Fruit fly (Drosophila melanogaster) whole organism, embryonic: ENCODE data around the gene CG8420.

Source experiments
- Bdp1 ChIP-seq: fragments of 200-800 bp; sonication (Bioruptor generic); optimal IDR thresholded peaks from 3 replicates; lab custom pipeline; 2016; ENCODE audit warnings: missing biosample characterization, missing genetic modification characterization
- CG10147 ChIP-seq: fragments of 200-800 bp; sonication (Bioruptor generic); optimal IDR thresholded peaks from 2 replicates; lab custom pipeline; 2019; ENCODE audit warnings: missing biosample characterization, mild to moderate bottlenecking, missing genetic modification characterization, moderate library complexity
- CG10565 ChIP-seq: fragments of 200-800 bp; sonication (Bioruptor generic); optimal IDR thresholded peaks from 3 replicates; lab custom pipeline; 2016; ENCODE audit warnings: missing biosample characterization, mild to moderate bottlenecking, missing genetic modification characterization
- CG10654 ChIP-seq: fragments of 200-800 bp; sonication (Bioruptor generic); optimal IDR thresholded peaks from 2 replicates; lab custom pipeline; 2016; ENCODE audit warnings: missing biosample characterization, missing genetic modification characterization
- CG11504 ChIP-seq: fragments of 200-800 bp; sonication (Bioruptor generic); optimal IDR thresholded peaks from 3 replicates; lab custom pipeline; 2019; ENCODE audit warnings: missing biosample characterization, mild to moderate bottlenecking, missing genetic modification characterization, moderate library complexity
- CG11695 ChIP-seq: fragments of 200-800 bp; sonication (Bioruptor generic); IDR thresholded peaks from 3 replicates; pipeline ENCODE4 v1.3.6; 2022; ENCODE audit warnings: missing biosample characterization, missing genetic modification characterization
- CG12744 ChIP-seq: fragments of 200-800 bp; sonication (Bioruptor generic); optimal IDR thresholded peaks from 2 replicates; lab custom pipeline; 2016; ENCODE audit warnings: missing biosample characterization, missing genetic modification characterization
- CG13287 ChIP-seq: fragments of 200-800 bp; sonication (Bioruptor generic); IDR thresholded peaks from 2 replicates; pipeline ENCODE4 v1.3.6; 2022; ENCODE audit warnings: missing biosample characterization, missing genetic modification characterization; ENCODE audit not compliant: partially characterized antibody
- CG13424 ChIP-seq: fragments of 200-800 bp; sonication (Bioruptor generic); optimal IDR thresholded peaks from 2 replicates; lab custom pipeline; 2019; ENCODE audit warnings: missing biosample characterization, mild to moderate bottlenecking, missing genetic modification characterization, moderate library complexity
- CG14050 ChIP-seq: fragments of 200-800 bp; sonication (Bioruptor generic); IDR thresholded peaks from 3 replicates; pipeline ENCODE4 v1.3.6; 2022; ENCODE audit warnings: missing biosample characterization, missing genetic modification characterization
- CG14860 ChIP-seq: fragments of 200-800 bp; sonication (Bioruptor generic); IDR thresholded peaks from 3 replicates; pipeline ENCODE4 v1.3.6; 2022; ENCODE audit warnings: missing biosample characterization, missing genetic modification characterization; ENCODE audit not compliant: partially characterized antibody
- CG15479 ChIP-seq: fragments of 200-800 bp; sonication (Bioruptor generic); optimal IDR thresholded peaks from 3 replicates; lab custom pipeline; 2019; ENCODE audit warnings: missing biosample characterization, mild to moderate bottlenecking, missing genetic modification characterization, moderate library complexity
- CG18764 ChIP-seq: fragments of 200-800 bp; sonication (Bioruptor generic); optimal IDR thresholded peaks from 3 replicates; lab custom pipeline; 2016; ENCODE audit warnings: missing biosample characterization, missing genetic modification characterization
- CG2199 ChIP-seq: fragments of 200-800 bp; sonication (Bioruptor generic); IDR thresholded peaks from 3 replicates; pipeline ENCODE4 v1.3.6; 2022; ENCODE audit warnings: missing biosample characterization, missing genetic modification characterization
- CG31365 ChIP-seq: fragments of 200-800 bp; sonication (Bioruptor generic); optimal IDR thresholded peaks from 2 replicates; lab custom pipeline; 2018; ENCODE audit warnings: missing biosample characterization, mild to moderate bottlenecking, missing genetic modification characterization
- CG32772 ChIP-seq: fragments of 200-800 bp; sonication (Bioruptor generic); IDR thresholded peaks from 2 replicates; pipeline ENCODE4 v1.3.6; 2022; ENCODE audit warnings: missing biosample characterization, missing genetic modification characterization
- CG3995 ChIP-seq: fragments of 200-800 bp; sonication (Bioruptor generic); optimal IDR thresholded peaks from 3 replicates; lab custom pipeline; 2016; ENCODE audit warnings: missing biosample characterization, missing genetic modification characterization
- CG6854 ChIP-seq: fragments of 200-800 bp; sonication (Bioruptor generic); optimal IDR thresholded peaks from 3 replicates; lab custom pipeline; 2017; ENCODE audit warnings: missing biosample characterization, mild to moderate bottlenecking, missing genetic modification characterization
- CG7357 ChIP-seq: fragments of 200-800 bp; sonication (Bioruptor generic); IDR thresholded peaks from 3 replicates; pipeline ENCODE4 v1.3.6; 2022; ENCODE audit warnings: missing biosample characterization, missing genetic modification characterization
- CG7556 ChIP-seq: fragments of 200-800 bp; sonication (Bioruptor generic); optimal IDR thresholded peaks from 2 replicates; lab custom pipeline; 2017; ENCODE audit warnings: missing biosample characterization, mild to moderate bottlenecking, missing genetic modification characterization
- CG8924 ChIP-seq: fragments of 200-800 bp; optimal IDR thresholded peaks from 3 replicates; lab custom pipeline; 2019; ENCODE audit warnings: missing biosample characterization, mild to moderate bottlenecking, missing genetic modification characterization, moderate library complexity
- CG9932 ChIP-seq: fragments of 200-800 bp; sonication (Bioruptor generic); IDR thresholded peaks from 2 replicates; pipeline ENCODE4 v1.3.6; 2022; ENCODE audit warnings: missing biosample characterization, missing genetic modification characterization
- Dek ChIP-seq: fragments of 200-800 bp; sonication (Bioruptor generic); optimal IDR thresholded peaks from 3 replicates; lab custom pipeline; 2019; ENCODE audit warnings: missing biosample characterization, mild to moderate bottlenecking, missing genetic modification characterization, moderate library complexity
- GATAe ChIP-seq: fragments of 200-800 bp; sonication (Bioruptor generic); conservative IDR thresholded peaks from 2 replicates; pipeline ENCODE4 v1.3.6; 2022; ENCODE audit warnings: missing biosample characterization, missing genetic modification characterization
- Lpt ChIP-seq: fragments of >200 bp; optimal IDR thresholded peaks from 2 replicates; lab custom pipeline; 2018; ENCODE audit warnings: missing biosample characterization, missing genetic modification characterization
- PHDP ChIP-seq: fragments of 200-800 bp; sonication (Bioruptor generic); optimal IDR thresholded peaks from 3 replicates; lab custom pipeline; 2018; ENCODE audit warnings: missing biosample characterization, mild to moderate bottlenecking, missing genetic modification characterization, moderate library complexity
- Pdp1 ChIP-seq, 2 experiments: fragments of 200-800 bp; sonication (Bioruptor generic); optimal IDR thresholded peaks; 3 replicates each; lab custom pipeline; 2016; ENCODE audit warnings: missing biosample characterization in 2 of 2, missing genetic modification characterization in 2 of 2, mild to moderate bottlenecking in 1 of 2, moderate library complexity in 1 of 2
- Tbp ChIP-seq: fragments of >200 bp; optimal IDR thresholded peaks from 2 replicates; lab custom pipeline; 2018; ENCODE audit warnings: missing biosample characterization, missing genetic modification characterization
- ase ChIP-seq: fragments of 200-800 bp; sonication (Bioruptor generic); IDR thresholded peaks from 3 replicates; pipeline ENCODE4 v1.3.6; 2022; ENCODE audit warnings: missing biosample characterization, missing genetic modification characterization
- bbx ChIP-seq: fragments of 200-800 bp; sonication (Bioruptor generic); IDR thresholded peaks from 2 replicates; pipeline ENCODE4 v1.3.6; 2022; ENCODE audit warnings: missing biosample characterization, missing genetic modification characterization; ENCODE audit not compliant: partially characterized antibody
- bowl ChIP-seq: fragments of 200-800 bp; sonication (Bioruptor generic); IDR thresholded peaks from 2 replicates; pipeline ENCODE4 v1.3.6; 2022; ENCODE audit warnings: missing biosample characterization, missing genetic modification characterization
- btn ChIP-seq: fragments of 200-800 bp; sonication (Bioruptor generic); optimal IDR thresholded peaks from 2 replicates; lab custom pipeline; 2016; ENCODE audit warnings: missing biosample characterization, missing genetic modification characterization
- caup ChIP-seq: fragments of 200-800 bp; sonication (Bioruptor generic); optimal IDR thresholded peaks from 3 replicates; lab custom pipeline; 2017; ENCODE audit warnings: missing biosample characterization, mild to moderate bottlenecking, missing genetic modification characterization, moderate library complexity; ENCODE audit not compliant: severe bottlenecking
- chn ChIP-seq: fragments of 200-800 bp; sonication (Bioruptor generic); optimal IDR thresholded peaks from 2 replicates; lab custom pipeline; 2016; ENCODE audit warnings: missing biosample characterization, missing genetic modification characterization
- croc ChIP-seq: fragments of 200-800 bp; sonication (Bioruptor generic); conservative IDR thresholded peaks from 3 replicates; pipeline ENCODE4 v1.3.6; 2022; ENCODE audit warnings: missing biosample characterization, missing genetic modification characterization
- crol ChIP-seq: fragments of 200-800 bp; sonication (Bioruptor generic); IDR thresholded peaks from 2 replicates; pipeline ENCODE4 v1.3.6; 2022; ENCODE audit warnings: missing biosample characterization, missing genetic modification characterization
- cwo ChIP-seq: fragments of 200-800 bp; sonication (Bioruptor generic); optimal IDR thresholded peaks from 3 replicates; lab custom pipeline; 2017; ENCODE audit warnings: missing biosample characterization, missing genetic modification characterization, mild to moderate bottlenecking, moderate library complexity, missing genetic modification reagents
- da ChIP-seq: fragments of 200-800 bp; sonication (Bioruptor generic); optimal IDR thresholded peaks from 2 replicates; lab custom pipeline; 2016; ENCODE audit warnings: missing biosample characterization, missing genetic modification characterization
- disco-r ChIP-seq: fragments of 200-800 bp; sonication (Bioruptor generic); optimal IDR thresholded peaks from 2 replicates; lab custom pipeline; 2016; ENCODE audit warnings: missing biosample characterization, missing genetic modification characterization
- dpn ChIP-seq, 2 experiments: fragments of 200-800 bp; sonication (Bioruptor generic); optimal IDR thresholded peaks; 3 replicates each; lab custom pipeline; 2016; ENCODE audit warnings: missing biosample characterization in 2 of 2, missing genetic modification characterization in 2 of 2
- gfzf ChIP-seq: fragments of 200-800 bp; sonication (Bioruptor generic); optimal IDR thresholded peaks from 2 replicates; lab custom pipeline; 2016; ENCODE audit warnings: missing biosample characterization, mild to moderate bottlenecking, missing genetic modification characterization, moderate library complexity
- gsb-n ChIP-seq: fragments of 200-800 bp; sonication (Bioruptor generic); optimal IDR thresholded peaks from 3 replicates; lab custom pipeline; 2018; ENCODE audit warnings: missing biosample characterization, mild to moderate bottlenecking, missing genetic modification characterization
- klu ChIP-seq: fragments of 200-800 bp; sonication (Bioruptor generic); IDR thresholded peaks from 2 replicates; pipeline ENCODE4 v1.3.6; 2022; ENCODE audit warnings: missing biosample characterization, missing genetic modification characterization
- nerfin-1 ChIP-seq: fragments of 200-800 bp; sonication (Bioruptor generic); optimal IDR thresholded peaks from 3 replicates; lab custom pipeline; 2019; ENCODE audit warnings: missing biosample characterization, mild to moderate bottlenecking, missing genetic modification characterization, moderate library complexity
- pho ChIP-seq: fragments of 200-800 bp; sonication (Bioruptor generic); optimal IDR thresholded peaks from 2 replicates; lab custom pipeline; 2016; ENCODE audit warnings: missing biosample characterization, missing genetic modification characterization
- sens ChIP-seq: fragments of 200-800 bp; sonication (Bioruptor generic); peaks from one replicate; lab custom pipeline; 2016; ENCODE audit warnings: missing biosample characterization, missing genetic modification characterization
- shn ChIP-seq: fragments of 200-800 bp; sonication (Bioruptor generic); optimal IDR thresholded peaks from 3 replicates; lab custom pipeline; 2016; ENCODE audit warnings: missing biosample characterization, missing genetic modification characterization
- sima ChIP-seq: fragments of 200-800 bp; sonication (Bioruptor generic); optimal IDR thresholded peaks from 2 replicates; lab custom pipeline; 2016; ENCODE audit warnings: missing biosample characterization, missing genetic modification characterization
- sisA ChIP-seq: fragments of 200-800 bp; sonication (Bioruptor generic); IDR thresholded peaks from 2 replicates; pipeline ENCODE4 v1.3.6; 2022; ENCODE audit warnings: missing biosample characterization, missing genetic modification characterization
- slou ChIP-seq: fragments of 200-800 bp; sonication (Bioruptor generic); optimal IDR thresholded peaks from 3 replicates; lab custom pipeline; 2016; ENCODE audit warnings: missing biosample characterization, missing genetic modification characterization
- ssp ChIP-seq: fragments of 200-800 bp; sonication (Bioruptor generic); IDR thresholded peaks from 2 replicates; pipeline ENCODE4 v1.3.6; 2022; ENCODE audit warnings: missing biosample characterization, missing genetic modification characterization
- unc-4 ChIP-seq: fragments of 200-800 bp; sonication (Bioruptor generic); IDR thresholded peaks from 2 replicates; pipeline ENCODE4 v1.3.6; 2022; ENCODE audit warnings: missing biosample characterization, missing genetic modification characterization; ENCODE audit not compliant: partially characterized antibody

CG8420 gene

DNA sequence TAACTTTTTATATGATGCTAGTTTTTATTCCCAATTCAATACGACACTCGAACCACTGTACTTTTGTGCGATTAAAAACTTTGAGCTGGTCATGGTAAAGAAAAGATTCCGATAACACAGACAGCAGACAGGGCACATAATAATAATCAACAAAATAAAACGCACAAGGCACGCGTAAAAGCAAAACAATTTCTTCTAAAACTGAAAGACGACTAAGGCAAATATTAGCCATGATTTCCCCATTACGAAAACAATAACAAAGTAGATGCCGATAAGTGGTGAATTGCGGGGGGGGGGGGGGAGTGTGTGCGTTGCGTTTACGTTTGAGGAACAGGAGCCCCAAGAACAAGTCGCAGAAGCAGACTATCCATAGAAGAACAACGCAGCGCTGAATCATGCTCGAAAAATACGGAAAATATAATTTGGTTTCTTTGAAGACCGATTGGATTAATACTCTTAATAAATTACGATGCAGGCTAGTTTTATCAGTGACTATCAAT, 11.6 kb upstream of the CG8420 start (continued):
- TF ChIP-seq PHDP (tag; lab: Kevin White, UChicago) (no peak), klu (GFP tag; lab: Robert Waterston, UW) (no peak), bbx (GFP tag; lab: Robert Waterston, UW) (no peak), CG13287 (no peak), CG32772 (GFP tag; lab: Robert Waterston, UW) (no peak), bowl (no peak), CG10654 (GFP tag; lab: Kevin White, UChicago) (no peak), sens (GFP tag; lab: Kevin White, UChicago) (peak; percentile 19), CG31365 (tag; lab: Kevin White, UChicago) (no peak), CG11695 (GFP tag; lab: Robert Waterston, UW) (no peak), nerfin-1 (tag; lab: Kevin White, UChicago) (no peak), cwo (GFP tag; lab: Kevin White, UChicago) (no peak), pho (GFP tag; lab: Kevin White, UChicago) (no peak), CG3995 (no peak), CG9932 (GFP tag; lab: Robert Waterston, UW) (no peak), croc (GFP tag; lab: Robert Waterston, UW) (no peak), btn (no peak), CG11504 (tag; lab: Kevin White, UChicago) (peak; percentile 1), chn (GFP tag; lab: Kevin White, UChicago) (no peak), CG14050 (GFP tag; lab: Robert Waterston, UW) (no peak), slou (GFP tag; lab: Kevin White, UChicago) (no peak), CG15479 (GFP tag; lab: Kevin White, UChicago) (no peak), CG13424 (tag; lab: Kevin White, UChicago) (no peak), sisA (no peak), GATAe (GFP tag; lab: Robert Waterston, UW) (no peak), CG6854 (GFP tag; lab: Kevin White, UChicago) (no peak), Dek (tag; lab: Kevin White, UChicago) (no peak), gsb-n (no peak), sima (GFP tag; lab: Kevin White, UChicago) (no peak), CG12744 (GFP tag; lab: Kevin White, UChicago) (no peak), da (GFP tag; lab: Kevin White, UChicago) (no peak), CG10147 (no peak), CG14860 (GFP tag; lab: Robert Waterston, UW) (no peak), CG18764 (GFP tag; lab: Kevin White, UChicago) (no peak), shn (GFP tag; lab: Kevin White, UChicago) (no peak), ssp (no peak), CG2199 (GFP tag; lab: Robert Waterston, UW) (peak; percentile 83; the same call in 2 of the 3 replicates), dpn (GFP tag; optimal IDR thresholded peaks at IDR 0.05; lab: Kevin White, UChicago) (no peak), caup (GFP tag; lab: Kevin White, UChicago) (no peak), Pdp1 (GFP tag; optimal IDR thresholded peaks at IDR 0.05; lab: Kevin White, UChicago) (peak in 1 of 2 experiments; percentile 32), CG7556 (GFP tag; lab: Kevin White, UChicago) (no peak), disco-r (GFP tag; lab: Kevin White, UChicago) (no peak), CG7357 (GFP tag; lab: Robert Waterston, UW) (0 out of 3 replicates have a peak, but pooled peaks have one; percentile 22), Tbp (GFP tag; lab: Kevin White, UChicago) (no peak), ase (GFP tag; lab: Robert Waterston, UW) (no peak), CG10565 (GFP tag; lab: Kevin White, UChicago) (no peak), crol (peak; percentile 79), CG8924 (tag; lab: Kevin White, UChicago) (no peak), Bdp1 (GFP tag; lab: Kevin White, UChicago) (no peak), unc-4 (GFP tag; lab: Robert Waterston, UW) (no peak), gfzf (GFP tag; lab: Kevin White, UChicago) (no peak), Lpt (GFP tag; lab: Kevin White, UChicago) (no peak)
